Fruit fly (Drosophila melanogaster) whole organism, prepupa: ENCODE results near the gene CG6465.

Source experiments
- CG10669 ChIP-seq: fragments of 200-800 bp; sonication (Bioruptor generic); optimal IDR thresholded peaks from 3 replicates; lab custom pipeline; 2018; ENCODE audit warnings: missing biosample characterization, mild to moderate bottlenecking, missing genetic modification characterization, moderate library complexity
- CG11762 ChIP-seq: fragments of 200-800 bp; sonication (Bioruptor generic); optimal IDR thresholded peaks from 3 replicates; lab custom pipeline; 2016; ENCODE audit warnings: missing biosample characterization, missing genetic modification characterization; ENCODE audit not compliant: insufficient read depth
- CG31627 ChIP-seq: fragments of 200-800 bp; sonication (Bioruptor generic); optimal IDR thresholded peaks from 3 replicates; lab custom pipeline; 2016; ENCODE audit warnings: missing biosample characterization, missing genetic modification characterization
- CG34406 ChIP-seq: fragments of 200-800 bp; sonication (Bioruptor generic); optimal IDR thresholded peaks from 3 replicates; lab custom pipeline; 2016; ENCODE audit warnings: missing biosample characterization, missing genetic modification characterization
- CG8119 ChIP-seq: fragments of 200-800 bp; sonication (Bioruptor generic); IDR thresholded peaks from 3 replicates; pipeline ENCODE4 v1.3.6; 2022; ENCODE audit warnings: missing biosample characterization, missing genetic modification characterization
- Gug ChIP-seq: fragments of 200-800 bp; sonication (Bioruptor generic); IDR thresholded peaks from 2 replicates; pipeline ENCODE4 v1.3.6; 2022; ENCODE audit warnings: missing biosample characterization, missing genetic modification characterization
- Lpt ChIP-seq: fragments of 200-800 bp; sonication (Bioruptor generic); optimal IDR thresholded peaks from 3 replicates; lab custom pipeline; 2016; ENCODE audit warnings: missing biosample characterization, missing genetic modification characterization
- Sox14 ChIP-seq: fragments of 200-800 bp; sonication (Bioruptor generic); optimal IDR thresholded peaks from 3 replicates; lab custom pipeline; 2016; ENCODE audit warnings: missing biosample characterization, missing genetic modification characterization
- esn ChIP-seq: fragments of 200-800 bp; sonication (Bioruptor generic); optimal IDR thresholded peaks from 2 replicates; lab custom pipeline; 2016; ENCODE audit warnings: missing biosample characterization, mild to moderate bottlenecking, missing genetic modification characterization, moderate library complexity

dm6 chr3R:10696371-10696777 is 19.3 kb upstream of the CG6465 start, which contains the start of the genes pug, CG14683 and CG46459:
- peak; percentile 58 for TF ChIP-seq esn (GFP tag; lab: Kevin White, UChicago)
- TF ChIP-seq CG10669 = no peak
- TF ChIP-seq Gug (GFP tag; lab: Robert Waterston, UW) = no peak
- TF ChIP-seq CG34406 (GFP tag; lab: Kevin White, UChicago) = no peak
- no peak for TF ChIP-seq Lpt
- no peak for TF ChIP-seq CG8119 (GFP tag; lab: Robert Waterston, UW)
- peak; percentile 32 for TF ChIP-seq CG31627 (GFP tag; lab: Kevin White, UChicago)
- no peak for TF ChIP-seq CG11762
- no peak for TF ChIP-seq Sox14
